Fruit fly (Drosophila melanogaster) whole organism, embryonic: ENCODE data around the gene CG6325.

Experiments used
- BEAF-32 ChIP-seq: fragments of 200-800 bp; sonication (Bioruptor generic); optimal IDR thresholded peaks from 3 replicates; lab custom pipeline; 2017; ENCODE audit warnings: missing biosample characterization, missing genetic modification characterization, mild to moderate bottlenecking, moderate library complexity, missing genetic modification reagents
- Blimp-1 ChIP-seq: fragments of 200-800 bp; sonication (Bioruptor generic); optimal IDR thresholded peaks from 3 replicates; lab custom pipeline; 2018; ENCODE audit warnings: missing biosample characterization, missing genetic modification characterization, mild to moderate bottlenecking, moderate library complexity, missing genetic modification reagents
- C15 ChIP-seq: fragments of 200-800 bp; sonication (Bioruptor generic); IDR thresholded peaks from 3 replicates; pipeline ENCODE4 v1.3.6; 2022; ENCODE audit warnings: missing biosample characterization, missing genetic modification characterization
- CG10209 ChIP-seq: fragments of 200-800 bp; sonication (Bioruptor generic); optimal IDR thresholded peaks from 3 replicates; lab custom pipeline; 2017; ENCODE audit warnings: missing biosample characterization, mild to moderate bottlenecking, missing genetic modification characterization, missing genetic modification reagents
- CG1024 ChIP-seq: fragments of 200-800 bp; sonication (Bioruptor generic); IDR thresholded peaks from 2 replicates; pipeline ENCODE4 v1.3.6; 2022; ENCODE audit warnings: missing biosample characterization, missing genetic modification characterization
- CG10274 ChIP-seq: fragments of 200-800 bp; sonication (Bioruptor generic); optimal IDR thresholded peaks from 3 replicates; lab custom pipeline; 2017; ENCODE audit warnings: missing biosample characterization, mild to moderate bottlenecking, missing genetic modification characterization
- CG11456 ChIP-seq: fragments of 200-800 bp; sonication (Bioruptor generic); IDR thresholded peaks from 3 replicates; pipeline ENCODE4 v1.3.6; 2022; ENCODE audit warnings: missing biosample characterization, missing genetic modification characterization
- CG11695 ChIP-seq: fragments of 200-800 bp; sonication (Bioruptor generic); IDR thresholded peaks from 3 replicates; pipeline ENCODE4 v1.3.6; 2022; ENCODE audit warnings: missing biosample characterization, missing genetic modification characterization
- CG11723 ChIP-seq: fragments of 200-800 bp; sonication (Bioruptor generic); optimal IDR thresholded peaks from 2 replicates; lab custom pipeline; 2017; ENCODE audit warnings: missing biosample characterization, mild to moderate bottlenecking, missing genetic modification characterization
- CG12236 ChIP-seq: fragments of 200-800 bp; sonication (Bioruptor generic); optimal IDR thresholded peaks from 2 replicates; lab custom pipeline; 2016; ENCODE audit warnings: missing biosample characterization, missing genetic modification characterization
- CG12769 ChIP-seq: fragments of 200-800 bp; sonication (Bioruptor generic); optimal IDR thresholded peaks from 2 replicates; lab custom pipeline; 2019; ENCODE audit warnings: missing biosample characterization, mild to moderate bottlenecking, missing genetic modification characterization, moderate library complexity
- CG14710 ChIP-seq: fragments of 200-800 bp; sonication (Bioruptor generic); optimal IDR thresholded peaks from 3 replicates; lab custom pipeline; 2019; ENCODE audit warnings: missing biosample characterization, mild to moderate bottlenecking, missing genetic modification characterization, moderate library complexity
- CG16815 ChIP-seq: fragments of 200-800 bp; sonication (Bioruptor generic); optimal IDR thresholded peaks from 3 replicates; lab custom pipeline; 2017; ENCODE audit warnings: missing biosample characterization, mild to moderate bottlenecking, missing genetic modification characterization
- CG17328 ChIP-seq: fragments of 200-800 bp; sonication (Bioruptor generic); IDR thresholded peaks from 2 replicates; pipeline ENCODE4 v1.3.6; 2022; ENCODE audit warnings: missing biosample characterization, missing genetic modification characterization
- CG2199 ChIP-seq: fragments of 200-800 bp; sonication (Bioruptor generic); IDR thresholded peaks from 3 replicates; pipeline ENCODE4 v1.3.6; 2022; ENCODE audit warnings: missing biosample characterization, missing genetic modification characterization
- CG2202 ChIP-seq: fragments of 200-800 bp; sonication (Bioruptor generic); optimal IDR thresholded peaks from 2 replicates; lab custom pipeline; 2018; ENCODE audit warnings: missing biosample characterization, mild to moderate bottlenecking, missing genetic modification characterization
- CG31388 ChIP-seq: fragments of 200-800 bp; sonication (Bioruptor generic); optimal IDR thresholded peaks from 2 replicates; lab custom pipeline; 2016; ENCODE audit warnings: missing biosample characterization, missing genetic modification characterization
- CG3847 ChIP-seq: fragments of 200-800 bp; sonication (Bioruptor generic); IDR thresholded peaks from 2 replicates; pipeline ENCODE4 v1.3.6; 2022; ENCODE audit warnings: missing biosample characterization, missing genetic modification characterization
- CG4820 ChIP-seq: fragments of 200-800 bp; sonication (Bioruptor generic); optimal IDR thresholded peaks from 3 replicates; lab custom pipeline; 2016; ENCODE audit warnings: missing biosample characterization, missing genetic modification characterization
- CG7271 ChIP-seq: fragments of 200-800 bp; sonication (Bioruptor generic); optimal IDR thresholded peaks from 2 replicates; lab custom pipeline; 2018; ENCODE audit warnings: missing biosample characterization, mild to moderate bottlenecking, missing genetic modification characterization, moderate library complexity
- CG7372 ChIP-seq: fragments of 200-800 bp; sonication (Bioruptor generic); IDR thresholded peaks from 2 replicates; pipeline ENCODE4 v1.3.6; 2022; ENCODE audit warnings: missing biosample characterization, missing genetic modification characterization
- CG7987 ChIP-seq: fragments of 200-800 bp; sonication (Bioruptor generic); optimal IDR thresholded peaks from 2 replicates; lab custom pipeline; 2018; ENCODE audit warnings: missing biosample characterization, mild to moderate bottlenecking, missing genetic modification characterization, moderate library complexity
- CG9797 ChIP-seq: fragments of 200-800 bp; sonication (Bioruptor generic); optimal IDR thresholded peaks from 3 replicates; lab custom pipeline; 2018; ENCODE audit warnings: missing biosample characterization, mild to moderate bottlenecking, missing genetic modification characterization
- E2f2 ChIP-seq: fragments of 200-800 bp; sonication (Bioruptor generic); IDR thresholded peaks from 2 replicates; pipeline ENCODE4 v1.3.6; 2022; ENCODE audit warnings: missing biosample characterization, missing genetic modification characterization
- Gsc ChIP-seq: fragments of 200-800 bp; sonication (Bioruptor generic); IDR thresholded peaks from 2 replicates; pipeline ENCODE4 v1.3.6; 2022; ENCODE audit warnings: missing biosample characterization, missing genetic modification characterization
- NC2α ChIP-seq: fragments of 200-800 bp; sonication (Bioruptor generic); optimal IDR thresholded peaks from 2 replicates; lab custom pipeline; 2016; ENCODE audit warnings: missing biosample characterization, missing genetic modification characterization
- Oaz ChIP-seq: fragments of 200-800 bp; sonication (Bioruptor generic); IDR thresholded peaks from 2 replicates; pipeline ENCODE4 v1.3.6; 2022; ENCODE audit warnings: missing biosample characterization, missing genetic modification characterization
- Oli ChIP-seq: fragments of 200-800 bp; sonication (Bioruptor generic); optimal IDR thresholded peaks from 2 replicates; lab custom pipeline; 2018; ENCODE audit warnings: missing biosample characterization, mild to moderate bottlenecking, missing genetic modification characterization, moderate library complexity
- PHDP ChIP-seq: fragments of 200-800 bp; sonication (Bioruptor generic); optimal IDR thresholded peaks from 3 replicates; lab custom pipeline; 2018; ENCODE audit warnings: missing biosample characterization, mild to moderate bottlenecking, missing genetic modification characterization, moderate library complexity
- Rx ChIP-seq: fragments of 200-800 bp; sonication (Bioruptor generic); IDR thresholded peaks from 2 replicates; pipeline ENCODE4 v1.3.6; 2022; ENCODE audit warnings: missing biosample characterization, missing genetic modification characterization
- Spps ChIP-seq: fragments of 200-800 bp; sonication (Bioruptor generic); optimal IDR thresholded peaks from 2 replicates; lab custom pipeline; 2018; ENCODE audit warnings: missing biosample characterization, mild to moderate bottlenecking, missing genetic modification characterization
- Tbp ChIP-seq: fragments of >200 bp; optimal IDR thresholded peaks from 2 replicates; lab custom pipeline; 2018; ENCODE audit warnings: missing biosample characterization, missing genetic modification characterization
- Xbp1 ChIP-seq: fragments of 200-800 bp; sonication (Bioruptor generic); optimal IDR thresholded peaks from 3 replicates; lab custom pipeline; 2016; ENCODE audit warnings: missing biosample characterization, mild to moderate bottlenecking, missing genetic modification characterization
- al ChIP-seq: fragments of 200-800 bp; sonication (Bioruptor generic); IDR thresholded peaks from 2 replicates; pipeline ENCODE4 v1.3.6; 2022; ENCODE audit warnings: missing biosample characterization, missing genetic modification characterization
- ap ChIP-seq: fragments of 200-800 bp; sonication (Bioruptor generic); IDR thresholded peaks from 2 replicates; pipeline ENCODE4 v1.3.6; 2022; ENCODE audit warnings: missing biosample characterization, missing genetic modification characterization
- bigmax ChIP-seq: fragments of 200-800 bp; sonication (Bioruptor generic); optimal IDR thresholded peaks from 2 replicates; lab custom pipeline; 2018; ENCODE audit warnings: missing biosample characterization, mild to moderate bottlenecking, missing genetic modification characterization
- cato ChIP-seq: fragments of 200-800 bp; sonication (Bioruptor generic); optimal IDR thresholded peaks from 2 replicates; lab custom pipeline; 2016; ENCODE audit warnings: missing biosample characterization, missing genetic modification characterization, borderline replicate concordance
- crp ChIP-seq, 2 experiments: fragments of 200-800 bp; sonication (Bioruptor generic); optimal IDR thresholded peaks; 2 replicates in 1 of 2; 3 replicates in 1 of 2; lab custom pipeline; 2017; ENCODE audit warnings: missing biosample characterization in 2 of 2, missing genetic modification characterization in 2 of 2, mild to moderate bottlenecking in 1 of 2, moderate library complexity in 1 of 2
- dan ChIP-seq: fragments of 200-800 bp; sonication (Bioruptor generic); IDR thresholded peaks from 2 replicates; pipeline ENCODE4 v1.3.6; 2022; ENCODE audit warnings: missing biosample characterization, missing genetic modification characterization
- disco-r ChIP-seq: fragments of 200-800 bp; sonication (Bioruptor generic); optimal IDR thresholded peaks from 2 replicates; lab custom pipeline; 2016; ENCODE audit warnings: missing biosample characterization, missing genetic modification characterization
- gfzf ChIP-seq: fragments of 200-800 bp; sonication (Bioruptor generic); optimal IDR thresholded peaks from 2 replicates; lab custom pipeline; 2016; ENCODE audit warnings: missing biosample characterization, mild to moderate bottlenecking, missing genetic modification characterization, moderate library complexity
- gsb-n ChIP-seq: fragments of 200-800 bp; sonication (Bioruptor generic); optimal IDR thresholded peaks from 3 replicates; lab custom pipeline; 2018; ENCODE audit warnings: missing biosample characterization, mild to moderate bottlenecking, missing genetic modification characterization
- h ChIP-seq: fragments of >200 bp; optimal IDR thresholded peaks from 2 replicates; lab custom pipeline; 2017
- lbe ChIP-seq: fragments of 200-800 bp; sonication (Bioruptor generic); optimal IDR thresholded peaks from 2 replicates; lab custom pipeline; 2016; ENCODE audit warnings: missing biosample characterization, mild to moderate bottlenecking, missing genetic modification characterization
- oc ChIP-seq: fragments of 200-800 bp; sonication (Bioruptor generic); optimal IDR thresholded peaks from 2 replicates; lab custom pipeline; 2018; ENCODE audit warnings: missing biosample characterization, mild to moderate bottlenecking, missing genetic modification characterization, moderate library complexity
- pan ChIP-seq, 4 experiments: fragments of >200 bp in 3 of 4; fragments of 200-800 bp in 1 of 4; sonication (Bioruptor generic) in 1 of 4; optimal IDR thresholded peaks in 3 of 4; IDR thresholded peaks in 1 of 4; 2 replicates each; pipeline versions ENCODE4 v1.3.6 to Lab custom; 2017 to 2022; ENCODE audit warnings: missing biosample characterization in 2 of 4, missing genetic modification characterization in 2 of 4, mixed read lengths in 1 of 4
- peb ChIP-seq: fragments of 200-800 bp; sonication (Bioruptor generic); IDR thresholded peaks from 2 replicates; pipeline ENCODE4 v1.3.6; 2022; ENCODE audit warnings: missing biosample characterization, missing genetic modification characterization
- scrt ChIP-seq: fragments of 200-800 bp; sonication (Bioruptor generic); optimal IDR thresholded peaks from 2 replicates; lab custom pipeline; 2018; ENCODE audit warnings: missing biosample characterization, mild to moderate bottlenecking, missing genetic modification characterization, moderate library complexity
- slp2 ChIP-seq: fragments of 200-800 bp; sonication (Bioruptor generic); optimal IDR thresholded peaks from 2 replicates; lab custom pipeline; 2016; ENCODE audit warnings: missing biosample characterization, missing genetic modification characterization
- sr ChIP-seq: fragments of 200-800 bp; sonication (Bioruptor generic); IDR thresholded peaks from 3 replicates; pipeline ENCODE4 v1.3.6; 2022; ENCODE audit warnings: missing biosample characterization, missing genetic modification characterization
- trem ChIP-seq: fragments of 200-800 bp; optimal IDR thresholded peaks from 3 replicates; lab custom pipeline; 2019; ENCODE audit warnings: missing biosample characterization, mild to moderate bottlenecking, missing genetic modification characterization, moderate library complexity
- tx ChIP-seq: fragments of 200-800 bp; sonication (Bioruptor generic); optimal IDR thresholded peaks from 2 replicates; lab custom pipeline; 2016; ENCODE audit warnings: missing biosample characterization, missing genetic modification characterization

CG6325 gene

DNA sequence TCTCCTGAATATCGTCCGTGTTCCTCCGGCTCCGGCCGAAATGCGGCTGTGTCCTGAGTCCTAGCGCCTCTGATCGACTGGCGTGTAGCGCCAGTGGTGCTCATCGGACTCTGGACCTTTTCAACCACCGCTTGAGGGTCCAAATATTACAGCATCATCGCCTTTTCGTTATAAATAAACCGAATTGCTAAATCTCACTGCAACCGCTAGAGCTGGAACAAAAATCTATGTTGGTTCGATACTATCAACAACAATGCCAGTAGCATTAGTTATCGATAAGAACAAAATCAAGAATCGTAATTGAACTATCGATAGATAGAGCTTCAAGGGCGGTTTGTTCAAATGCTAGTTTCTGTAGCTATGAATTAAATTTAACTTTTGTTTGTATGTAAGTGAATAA lies at the start of gene CG6325 (continued):
- no peak for TF ChIP-seq Oaz (GFP tag; lab: Robert Waterston, UW)
- TF ChIP-seq dan (GFP tag; lab: Robert Waterston, UW), result no peak
- no peak for TF ChIP-seq CG2202 (tag; lab: Kevin White, UChicago)
- no peak for TF ChIP-seq CG12769 (tag; lab: Kevin White, UChicago)
- TF ChIP-seq gsb-n (tag; lab: Kevin White, UChicago), result no peak
- TF ChIP-seq CG14710, result peak; percentile 48
- TF ChIP-seq trem (tag; lab: Kevin White, UChicago), result peak; percentile 62
- TF ChIP-seq C15 (GFP tag; lab: Robert Waterston, UW), result no peak
- no peak for TF ChIP-seq Rx (GFP tag; lab: Robert Waterston, UW)
- peak; percentile 96 for TF ChIP-seq E2f2 (GFP tag; lab: Robert Waterston, UW)
- TF ChIP-seq tx (GFP tag; lab: Kevin White, UChicago), result no peak
- no peak for TF ChIP-seq slp2 (GFP tag; lab: Kevin White, UChicago)
- TF ChIP-seq Gsc, result no peak
- no peak for TF ChIP-seq gfzf (GFP tag; lab: Kevin White, UChicago)
- no peak for TF ChIP-seq CG7987 (GFP tag; lab: Kevin White, UChicago)
- TF ChIP-seq Xbp1 (GFP tag; lab: Kevin White, UChicago), result no peak
- no peak for TF ChIP-seq CG10274
- no peak for TF ChIP-seq CG3847 (GFP tag; lab: Robert Waterston, UW)
- TF ChIP-seq Tbp (GFP tag; lab: Kevin White, UChicago), result no peak
- no peak for TF ChIP-seq CG10209
- TF ChIP-seq pan (optimal IDR thresholded peaks at IDR 0.05; lab: Kevin White, UChicago), result no peak
- TF ChIP-seq pan (GFP tag; optimal IDR thresholded peaks at IDR 0.05 in 1 of 2, IDR thresholded peaks at IDR 0.05 in 1 of 2), result no peak
- no peak for TF ChIP-seq CG11695
- no peak for TF ChIP-seq PHDP (tag; lab: Kevin White, UChicago)
- no peak for TF ChIP-seq ap
- no peak for TF ChIP-seq NC2α
- no peak for TF ChIP-seq scrt (GFP tag; lab: Kevin White, UChicago)
- TF ChIP-seq Blimp-1 (GFP tag; lab: Kevin White, UChicago), result no peak
- no peak for TF ChIP-seq CG31388
- no peak for TF ChIP-seq CG7271 (tag; lab: Kevin White, UChicago)
- no peak for TF ChIP-seq Spps
- TF ChIP-seq peb (GFP tag; lab: Robert Waterston, UW), result no peak
- no peak for TF ChIP-seq h (lab: Kevin White, UChicago)
- no peak for TF ChIP-seq CG11723 (GFP tag; lab: Kevin White, UChicago)
- TF ChIP-seq oc, result no peak
- no peak for TF ChIP-seq CG17328 (GFP tag; lab: Robert Waterston, UW)
- TF ChIP-seq CG2199 (GFP tag; lab: Robert Waterston, UW), result no peak
- TF ChIP-seq CG16815, result no peak
- no peak for TF ChIP-seq CG1024
- TF ChIP-seq CG4820 (GFP tag; lab: Kevin White, UChicago), result no peak
- no peak for TF ChIP-seq al (GFP tag; lab: Robert Waterston, UW)
- TF ChIP-seq disco-r (GFP tag; lab: Kevin White, UChicago), result no peak
- no peak for TF ChIP-seq crp (GFP tag; optimal IDR thresholded peaks at IDR 0.05; lab: Kevin White, UChicago)
- no peak for TF ChIP-seq Oli (tag; lab: Kevin White, UChicago)
- no peak for TF ChIP-seq CG11456 (GFP tag; lab: Robert Waterston, UW)
- TF ChIP-seq cato (GFP tag; lab: Kevin White, UChicago), result no peak
- peak; percentile 95 for TF ChIP-seq BEAF-32
- TF ChIP-seq sr (GFP tag; lab: Robert Waterston, UW), result no peak
- peak; percentile 16 for TF ChIP-seq lbe (GFP tag; lab: Kevin White, UChicago)
- TF ChIP-seq bigmax (GFP tag; lab: Kevin White, UChicago), result no peak
- TF ChIP-seq CG9797 (GFP tag; lab: Kevin White, UChicago), result no peak
- TF ChIP-seq CG12236, result no peak
- TF ChIP-seq CG7372 (GFP tag; lab: Robert Waterston, UW), result no peak
